Fruit fly (Drosophila melanogaster) whole organism: ENCODE measurements around the gene mGluR.

ENCODE experiments used
- CG8478 ChIP-seq: fragments of >200 bp; optimal IDR thresholded peaks from 2 replicates; lab custom pipeline; 2018; ENCODE audit warnings: inconsistent platforms
- EcR ChIP-seq, 2 experiments: fragments of >200 bp; optimal IDR thresholded peaks; 2 replicates each; lab custom pipeline; 2017; ENCODE audit warnings: missing biosample characterization in 2 of 2, missing genetic modification characterization in 2 of 2, missing genetic modification reagents in 2 of 2
- psq ChIP-seq: fragments of >200 bp; optimal IDR thresholded peaks from 2 replicates; lab custom pipeline; 2017
- usp ChIP-seq: fragments of >200 bp; optimal IDR thresholded peaks from 2 replicates; lab custom pipeline; 2017; ENCODE audit warnings: missing biosample characterization, missing genetic modification characterization, mixed read lengths

dm6 chr4:958093-958649 lies 21.6 kb downstream of the mGluR start, which contains the start of gene 4E-T:
- TF ChIP-seq EcR (GFP tag; optimal IDR thresholded peaks at IDR 0.05; lab: Kevin White, UChicago): no peak
- TF ChIP-seq psq (lab: Kevin White, UChicago): no peak
- TF ChIP-seq usp (GFP tag; lab: Kevin White, UChicago): no peak
- TF ChIP-seq CG8478: no peak
